Worm (Caenorhabditis elegans) whole organism, L3 larva: ENCODE measurements around the gene C08E8.3.

Experiments
- R02D3.7 ChIP-seq: fragments of 150-350 bp; optimal IDR thresholded peaks from 2 replicates; lab custom pipeline; 2014; ENCODE audit warnings: missing biosample characterization, missing genetic modification characterization
- ZK546.5 ChIP-seq: sonication (generic microtip); optimal IDR thresholded peaks from 2 replicates; lab custom pipeline; 2017; ENCODE audit warnings: missing biosample characterization, missing genetic modification characterization
- aly-2 ChIP-seq: fragments of 150-350 bp; optimal IDR thresholded peaks from 2 replicates; lab custom pipeline; 2014; ENCODE audit warnings: missing biosample characterization, missing genetic modification characterization
- ama-1 ChIP-seq: fragments of 150-350 bp; optimal IDR thresholded peaks from 2 replicates; lab custom pipeline; 2018
- ceh-16 ChIP-seq: sonication (generic microtip); optimal IDR thresholded peaks from 2 replicates; lab custom pipeline; 2017; ENCODE audit warnings: missing biosample characterization, missing genetic modification characterization
- ceh-28 ChIP-seq: fragments of 150-350 bp; optimal IDR thresholded peaks from 2 replicates; lab custom pipeline; 2014; ENCODE audit warnings: missing biosample characterization, missing genetic modification reagents, missing genetic modification characterization
- ceh-9 ChIP-seq: sonication (generic microtip); optimal IDR thresholded peaks from 2 replicates; lab custom pipeline; 2018; ENCODE audit warnings: missing biosample characterization, missing genetic modification characterization
- daf-12 ChIP-seq: fragments of 150-350 bp; optimal IDR thresholded peaks from 2 replicates; lab custom pipeline; 2014; ENCODE audit warnings: missing biosample characterization, missing genetic modification reagents, missing genetic modification characterization
- elt-1 ChIP-seq: fragments of 150-350 bp; optimal IDR thresholded peaks from 2 replicates; lab custom pipeline; 2014; ENCODE audit warnings: missing biosample characterization, missing genetic modification characterization
- elt-2 ChIP-seq: sonication (generic microtip); optimal IDR thresholded peaks from 2 replicates; lab custom pipeline; 2016; ENCODE audit warnings: missing genetic modification reagents, mild to moderate bottlenecking, missing genetic modification characterization, missing compliant biosample characterization
- elt-3 ChIP-seq, 3 experiments: fragments of 150-350 bp in 1 of 3; sonication (generic microtip) in 2 of 3; optimal IDR thresholded peaks; 2 replicates in 2 of 3; 4 replicates in 1 of 3; lab custom pipeline; 2014 to 2017; ENCODE audit warnings: missing biosample characterization in 3 of 3, missing genetic modification characterization in 3 of 3
- eor-1 ChIP-seq, 2 experiments: fragments of 150-350 bp; optimal IDR thresholded peaks; 2 replicates each; lab custom pipeline; 2014 to 2018; ENCODE audit warnings: missing biosample characterization in 2 of 2, missing genetic modification characterization in 2 of 2
- fkh-10 ChIP-seq: sonication (generic microtip); optimal IDR thresholded peaks from 2 replicates; lab custom pipeline; 2017; ENCODE audit warnings: missing biosample characterization, missing genetic modification reagents, missing genetic modification characterization
- fos-1 ChIP-seq: fragments of 150-350 bp; optimal IDR thresholded peaks from 2 replicates; lab custom pipeline; 2014; ENCODE audit warnings: missing biosample characterization, missing genetic modification characterization
- hmg-11 ChIP-seq: sonication (generic microtip); optimal IDR thresholded peaks from 2 replicates; lab custom pipeline; 2016; ENCODE audit warnings: missing genetic modification characterization, missing compliant biosample characterization
- jun-1 ChIP-seq: fragments of 150-350 bp; optimal IDR thresholded peaks from 2 replicates; lab custom pipeline; 2014; ENCODE audit warnings: missing biosample characterization, missing genetic modification reagents, missing genetic modification characterization
- lin-39 ChIP-seq: fragments of 150-350 bp; optimal IDR thresholded peaks from 2 replicates; lab custom pipeline; 2018; ENCODE audit warnings: missing biosample characterization, missing genetic modification reagents, missing genetic modification characterization
- lsy-12 ChIP-seq: sonication (generic microtip); optimal IDR thresholded peaks from 2 replicates; lab custom pipeline; 2016; ENCODE audit warnings: mild to moderate bottlenecking, missing genetic modification characterization, missing compliant biosample characterization
- mdl-1 ChIP-seq: fragments of 150-350 bp; optimal IDR thresholded peaks from 2 replicates; lab custom pipeline; 2014; ENCODE audit warnings: missing biosample characterization, missing genetic modification characterization
- nfya-1 ChIP-seq: sonication (generic microtip); optimal IDR thresholded peaks from 2 replicates; lab custom pipeline; 2017; ENCODE audit warnings: missing genetic modification characterization, mild to moderate bottlenecking, missing compliant biosample characterization, antibody characterized with exemption, moderate library complexity; ENCODE audit not compliant: insufficient read depth
- nhr-11 ChIP-seq: fragments of 150-350 bp; optimal IDR thresholded peaks from 2 replicates; lab custom pipeline; 2014; ENCODE audit warnings: missing biosample characterization, missing genetic modification characterization
- nhr-12 ChIP-seq: fragments of 150-350 bp; optimal IDR thresholded peaks from 2 replicates; lab custom pipeline; 2014; ENCODE audit warnings: missing biosample characterization, missing genetic modification characterization
- nhr-23 ChIP-seq: fragments of 150-350 bp; optimal IDR thresholded peaks from 2 replicates; lab custom pipeline; 2014; ENCODE audit warnings: missing biosample characterization, missing genetic modification reagents, missing genetic modification characterization
- nhr-237 ChIP-seq: fragments of 150-350 bp; optimal IDR thresholded peaks from 2 replicates; lab custom pipeline; 2014; ENCODE audit warnings: missing biosample characterization, missing genetic modification characterization
- nhr-43 ChIP-seq: sonication (generic microtip); optimal IDR thresholded peaks from 2 replicates; lab custom pipeline; 2016; ENCODE audit warnings: mild to moderate bottlenecking, missing genetic modification characterization, missing compliant biosample characterization; ENCODE audit not compliant: poor library complexity, severe bottlenecking
- nhr-67 ChIP-seq: fragments of 150-350 bp; optimal IDR thresholded peaks from 2 replicates; lab custom pipeline; 2014; ENCODE audit warnings: missing biosample characterization, missing genetic modification characterization
- nhr-76 ChIP-seq: fragments of 150-350 bp; sonication (generic microtip); optimal IDR thresholded peaks from 5 replicates; lab custom pipeline; 2014; ENCODE audit warnings: missing biosample characterization, missing genetic modification characterization
- nhr-77 ChIP-seq: fragments of 150-350 bp; optimal IDR thresholded peaks from 2 replicates; lab custom pipeline; 2014; ENCODE audit warnings: missing biosample characterization, missing genetic modification characterization
- pha-4 ChIP-seq: fragments of 150-350 bp; optimal IDR thresholded peaks from 2 replicates; lab custom pipeline; 2014; ENCODE audit warnings: missing biosample characterization, missing genetic modification reagents, missing genetic modification characterization
- pqm-1 ChIP-seq: fragments of 150-350 bp; optimal IDR thresholded peaks from 2 replicates; lab custom pipeline; 2017; ENCODE audit warnings: missing biosample characterization, missing genetic modification characterization, inconsistent platforms
- sea-2 ChIP-seq: fragments of 150-350 bp; sonication (generic microtip); optimal IDR thresholded peaks from 4 replicates; lab custom pipeline; 2014; ENCODE audit warnings: missing biosample characterization, missing genetic modification reagents, missing genetic modification characterization
- skn-1 ChIP-seq: fragments of 150-350 bp; optimal IDR thresholded peaks from 2 replicates; lab custom pipeline; 2014; ENCODE audit warnings: missing biosample characterization, missing genetic modification characterization
- snpc-4 ChIP-seq: fragments of 150-350 bp; optimal IDR thresholded peaks from 2 replicates; lab custom pipeline; 2014; ENCODE audit warnings: missing biosample characterization, missing genetic modification characterization
- tbx-2 ChIP-seq: sonication (generic microtip); optimal IDR thresholded peaks from 2 replicates; lab custom pipeline; 2016; ENCODE audit warnings: mild to moderate bottlenecking, missing genetic modification characterization, missing compliant biosample characterization
- unc-39 ChIP-seq: sonication (generic microtip); optimal IDR thresholded peaks from 4 replicates; lab custom pipeline; 2017; ENCODE audit warnings: missing biosample characterization, missing genetic modification characterization
- unc-62 ChIP-seq: fragments of 150-350 bp; sonication (generic microtip); optimal IDR thresholded peaks from 4 replicates; lab custom pipeline; 2014; ENCODE audit warnings: missing biosample characterization, missing genetic modification reagents, missing genetic modification characterization
- ztf-4 ChIP-seq: fragments of 150-350 bp; optimal IDR thresholded peaks from 2 replicates; lab custom pipeline; 2014; ENCODE audit warnings: missing biosample characterization, missing genetic modification characterization

C08E8.3 gene

DNA sequence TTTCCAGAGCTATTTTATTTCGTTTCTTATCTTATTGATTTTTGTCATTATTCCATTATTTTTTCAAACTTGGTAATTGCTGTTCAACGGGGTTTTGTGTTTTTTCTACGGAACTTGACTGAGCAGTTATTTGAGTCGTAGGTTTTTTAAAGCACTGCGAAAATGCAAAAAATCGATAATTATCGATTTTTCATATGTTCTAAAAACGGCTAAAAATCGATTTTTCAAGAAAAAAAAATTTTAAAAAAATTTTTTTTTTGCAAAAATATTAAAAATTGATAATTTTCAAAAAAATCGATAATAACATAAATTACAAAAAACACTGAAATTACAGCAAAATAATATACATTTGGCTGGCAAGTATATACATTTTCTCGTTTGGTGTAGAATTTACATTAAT lies 25.6 kb downstream of the C08E8.3 start:
- no peak for TF ChIP-seq unc-62
- TF ChIP-seq ztf-4: no peak
- no peak for TF ChIP-seq pha-4 (tag; lab: Kevin White, UChicago)
- TF ChIP-seq ceh-28: peak; percentile 84

DNA sequence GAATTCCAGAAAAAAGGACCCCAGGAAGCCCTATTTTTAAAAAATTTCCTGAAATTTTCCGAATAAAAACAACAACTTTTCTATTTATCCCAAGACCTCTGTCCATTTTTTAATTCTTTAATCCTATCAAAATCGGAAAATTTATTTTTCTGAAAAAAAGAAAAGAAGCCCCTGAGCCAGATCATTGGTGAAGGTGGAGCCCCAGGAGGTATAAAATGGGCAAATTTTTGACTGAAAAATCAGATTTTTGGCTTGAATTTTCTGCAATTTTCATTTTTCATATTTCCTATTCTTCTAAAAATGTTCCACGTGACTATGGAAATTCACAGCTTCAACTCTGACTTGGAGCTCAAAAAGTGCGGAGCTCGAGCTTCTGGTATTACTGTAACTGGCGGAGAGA lies 28.9 kb downstream of the C08E8.3 start, which contains the start of gene Y51A2B.8:
TSS of gene Y51A2B.8 (plus strand) at position 301 of the 400 bp plus-strand sequence.
- TF ChIP-seq ceh-16 (tag; lab: Kevin White, UChicago) (no peak), elt-1 (no peak), nhr-43 (tag; lab: Kevin White, UChicago) (no peak), hmg-11 (tag; lab: Kevin White, UChicago) (no peak), fos-1 (tag; lab: Kevin White, UChicago) (no peak), nhr-76 (tag; lab: Kevin White, UChicago) (no peak), mdl-1 (tag; lab: Kevin White, UChicago) (no peak), unc-39 (tag; lab: Kevin White, UChicago) (no peak), nhr-237 (tag; lab: Kevin White, UChicago) (no peak), aly-2 (tag; lab: Kevin White, UChicago) (no peak), sea-2 (GFP tag; lab: Kevin White, UChicago) (no peak), nfya-1 (tag; lab: Kevin White, UChicago) (no peak), snpc-4 (no peak), daf-12 (tag; lab: Kevin White, UChicago) (no peak), nhr-67 (no peak)

DNA sequence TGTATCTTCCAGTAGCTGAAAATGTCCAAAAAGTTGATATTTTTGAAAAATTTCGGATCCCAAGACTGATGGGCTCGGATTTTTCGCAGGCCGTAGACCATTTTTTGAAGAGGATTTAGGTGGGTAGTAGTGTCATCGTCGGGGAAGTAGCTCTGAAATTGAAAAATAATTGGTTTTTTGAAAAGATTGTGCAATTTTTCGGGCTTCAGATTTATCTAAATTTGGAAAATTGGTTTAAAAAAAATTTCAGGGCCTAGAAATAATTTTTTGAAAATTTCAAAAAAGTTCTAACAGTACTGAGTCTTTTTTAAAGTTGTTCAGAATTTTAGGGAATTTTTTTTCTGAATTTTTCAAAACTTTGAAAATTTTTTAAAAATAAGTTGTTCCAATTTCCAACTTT lies 32.7 kb downstream of the C08E8.3 start, which contains the start of gene nhr-288:
TSS of gene nhr-288 (minus strand) at position 101 of the 400 bp plus-strand sequence.
- no peak for TF ChIP-seq eor-1 (tag; optimal IDR thresholded peaks at IDR 0.05; lab: Kevin White, UChicago)
- no peak for TF ChIP-seq elt-1
- TF ChIP-seq fos-1 (tag; lab: Kevin White, UChicago): no peak
- no peak for TF ChIP-seq skn-1 (tag; lab: Kevin White, UChicago)
- TF ChIP-seq aly-2 (tag; lab: Kevin White, UChicago): no peak
- TF ChIP-seq nhr-11 (tag; lab: Kevin White, UChicago): no peak
- no peak for TF ChIP-seq daf-12 (tag; lab: Kevin White, UChicago)
- no peak for TF ChIP-seq mdl-1 (tag; lab: Kevin White, UChicago)
- no peak for TF ChIP-seq unc-39 (tag; lab: Kevin White, UChicago)

DNA sequence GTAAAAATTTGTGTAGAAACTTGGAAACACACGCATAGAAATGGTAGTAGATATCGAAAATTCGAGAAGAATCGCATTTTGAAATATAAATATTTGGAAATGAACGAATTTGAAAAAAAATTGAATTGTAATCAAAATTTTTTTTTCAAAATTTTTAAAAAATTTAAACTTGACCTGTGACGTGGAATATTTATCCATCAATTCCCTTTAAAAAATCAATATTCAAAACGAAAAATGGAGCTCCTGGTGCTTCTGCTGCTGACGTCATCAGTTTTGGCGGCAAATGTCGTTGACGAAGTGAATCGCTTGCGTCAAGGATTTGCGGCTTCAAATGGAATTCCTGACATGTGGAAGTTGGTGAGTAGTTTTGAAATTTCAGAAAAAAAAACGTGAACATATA lies 39.1 kb downstream of the C08E8.3 start, which contains the start of the genes Y51A2B.4 and Y51A2B.5:
TSS of gene Y51A2B.4 (minus strand) at position 101 of the 400 bp plus-strand sequence.
TSS of gene Y51A2B.5 (plus strand) at position 232 of the 400 bp plus-strand sequence.
- TF ChIP-seq ceh-28 (no peak), jun-1 (no peak), fkh-10 (no peak), elt-2 (tag; lab: Kevin White, UChicago) (no peak), lsy-12 (tag; lab: Kevin White, UChicago) (no peak), nhr-23 (no peak), tbx-2 (tag; lab: Kevin White, UChicago) (no peak), nhr-12 (tag; lab: Kevin White, UChicago) (no peak), elt-3 (tag; optimal IDR thresholded peaks at IDR 0.05; lab: Kevin White, UChicago) (no peak), R02D3.7 (tag; lab: Kevin White, UChicago) (no peak), nhr-77 (tag; lab: Kevin White, UChicago) (no peak), eor-1 (tag; optimal IDR thresholded peaks at IDR 0.05; lab: Kevin White, UChicago) (no peak), lin-39 (no peak), skn-1 (tag; lab: Kevin White, UChicago) (no peak), nhr-43 (tag; lab: Kevin White, UChicago) (no peak), ama-1 (lab: Kevin White, UChicago) (no peak), ceh-9 (tag; lab: Kevin White, UChicago) (no peak), ztf-4 (no peak), ZK546.5 (no peak), pqm-1 (tag; lab: Kevin White, UChicago) (no peak)
- TF ChIP-seq, all 47 proteins: peak for 0
